Worm (Caenorhabditis elegans): ENCODE data around the gene pfk-1.1.

pfk-1.1 gene

ce11 chrX:2902854-2903253, 37.8 kb upstream of the pfk-1.1 start:
- TF ChIP-seq ceh-6 (GFP tag; optimal IDR thresholded peaks at IDR 0.05) (no peak), T23F11.4 (GFP tag; optimal IDR thresholded peaks at IDR 0.05) (no peak), hlh-8 (tag; optimal IDR thresholded peaks at IDR 0.05) (no peak), K02D7.2 (tag; optimal IDR thresholded peaks at IDR 0.05) (no peak), unc-55 (GFP tag; optimal IDR thresholded peaks at IDR 0.05) (no peak), ceh-45 (GFP tag; IDR thresholded peaks at IDR 0.05) (no peak), ztf-16 (tag; optimal IDR thresholded peaks at IDR 0.05) (no peak)

- no peak for TF ChIP-seq ceh-45 (GFP tag; IDR thresholded peaks at IDR 0.05)
- no peak for TF ChIP-seq ets-4 (tag; optimal IDR thresholded peaks at IDR 0.05)
- TF ChIP-seq dmd-4 (tag; optimal IDR thresholded peaks at IDR 0.05; ENCODE audit: borderline replicate concordance) = no peak
These were observed 36.8 kb upstream of the pfk-1.1 start for ce11 chrX:2903715-2904419.

ce11 chrX:2906062-2906732, 34.5 kb upstream of the pfk-1.1 start:
- no peak for TF ChIP-seq ceh-24 (tag; optimal IDR thresholded peaks at IDR 0.05)
- TF ChIP-seq tbx-7 (tag; optimal IDR thresholded peaks at IDR 0.05) = no peak
- TF ChIP-seq elt-2 (tag; optimal IDR thresholded peaks at IDR 0.05) = no peak

ce11 chrX:2907296-2907873, 33.3 kb upstream of the pfk-1.1 start:
- TF ChIP-seq ceh-6 (GFP tag; optimal IDR thresholded peaks at IDR 0.05) = peak; percentile 23
- no peak for TF ChIP-seq hlh-13 (GFP tag; optimal IDR thresholded peaks at IDR 0.05)
- peak; percentile 5 for TF ChIP-seq T23F11.4 (GFP tag; optimal IDR thresholded peaks at IDR 0.05)

DNA sequence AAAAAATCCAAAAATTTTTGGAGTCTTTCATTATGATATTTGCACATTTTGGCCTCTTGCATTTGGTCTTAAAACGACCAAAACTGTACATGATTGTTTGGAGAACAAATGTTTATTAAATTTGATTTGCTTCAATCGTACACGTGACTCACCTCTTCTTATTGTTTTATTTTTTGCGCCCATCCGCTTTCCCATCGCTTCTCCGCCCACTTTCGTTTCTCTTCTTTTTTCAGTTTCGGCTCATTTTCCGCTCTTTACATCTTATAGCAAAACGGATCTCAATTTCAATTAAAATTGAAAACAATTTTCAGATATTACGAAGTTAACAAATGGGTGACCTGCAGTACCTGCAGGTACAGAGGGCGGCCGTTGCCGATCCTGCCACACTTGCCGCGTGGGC, 31.4 kb upstream of the pfk-1.1 start, which contains the start of gene nmy-1:
Gene nmy-1 (plus strand): TSS at position 301 of the 400 bp plus-strand sequence.
- TF ChIP-seq tbx-2 (tag; optimal IDR thresholded peaks at IDR 0.05) (no peak), unc-55 (GFP tag; optimal IDR thresholded peaks at IDR 0.05) (no peak), hlh-15 (tag; optimal IDR thresholded peaks at IDR 0.05) (no peak), pha-2 (tag; optimal IDR thresholded peaks at IDR 0.05) (no peak), ceh-34 (tag; optimal IDR thresholded peaks at IDR 0.05) (no peak), sdc-2 (tag; optimal IDR thresholded peaks at IDR 0.05) (no peak), che-1 (tag; optimal IDR thresholded peaks at IDR 0.05) (no peak)

- TF ChIP-seq ref-2 (tag; optimal IDR thresholded peaks at IDR 0.05) (no peak), ceh-24 (tag; optimal IDR thresholded peaks at IDR 0.05) (no peak), unc-3 (GFP tag; conservative IDR thresholded peaks at IDR 0.05) (no peak), unc-3 (tag; optimal IDR thresholded peaks at IDR 0.05) (no peak), hlh-6 (tag; optimal IDR thresholded peaks at IDR 0.05) (no peak), sox-2 (GFP tag; IDR thresholded peaks at IDR 0.05) (no peak), lin-11 (tag; optimal IDR thresholded peaks at IDR 0.05) (no peak), ceh-48 (tag; optimal IDR thresholded peaks at IDR 0.05) (no peak), odd-2 (tag; optimal IDR thresholded peaks at IDR 0.05) (no peak), ceh-34 (tag; optimal IDR thresholded peaks at IDR 0.05) (no peak)
These were observed 28.0 kb upstream of the pfk-1.1 start for ce11 chrX:2912689-2913088.

ce11 chrX:2919488-2919887, 21.2 kb upstream of the pfk-1.1 start:
- TF ChIP-seq elt-2 (tag; optimal IDR thresholded peaks at IDR 0.05) (peak; percentile 69), lin-11 (tag; optimal IDR thresholded peaks at IDR 0.05) (no peak), ceh-6 (GFP tag; optimal IDR thresholded peaks at IDR 0.05) (no peak), ceh-31 (tag; optimal IDR thresholded peaks at IDR 0.05) (no peak), K09A11.1 (tag; optimal IDR thresholded peaks at IDR 0.05; ENCODE audit: insufficient read depth) (no peak), nhr-232 (tag; optimal IDR thresholded peaks at IDR 0.05) (no peak), fax-1 (tag; optimal IDR thresholded peaks at IDR 0.05) (no peak), ceh-9 (tag; optimal IDR thresholded peaks at IDR 0.05) (no peak)

Measured in whole organism, late embryonic.